Worm (Caenorhabditis elegans): ENCODE data around the gene lpr-2.
A peak's percentile ranks its signal among the peaks of the same experiment; 100 is the strongest.

The lpr-2 gene

DNA sequence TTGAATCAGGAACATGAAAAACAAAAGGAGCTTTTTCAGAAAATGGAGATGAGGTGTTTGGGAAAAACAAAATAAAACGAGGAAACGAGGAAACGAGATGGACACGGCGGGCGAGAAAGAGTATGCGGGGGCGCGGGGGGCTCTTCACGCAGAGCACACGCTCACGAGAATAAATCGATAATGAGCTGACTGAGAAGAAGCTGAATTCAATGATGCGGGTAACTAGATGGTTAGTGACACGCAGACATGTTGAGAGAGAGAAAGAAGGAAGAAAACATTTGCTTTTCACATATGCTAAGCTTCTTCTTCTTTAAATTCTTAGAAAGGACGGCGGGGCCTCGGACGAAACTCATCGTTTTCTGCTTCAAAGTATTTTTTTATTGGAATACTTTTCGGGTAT, 13.5 kb upstream of the lpr-2 start (continued):
- no peak for TF ChIP-seq unc-62 (GFP tag; optimal IDR thresholded peaks at IDR 0.05)
- TF ChIP-seq snpc-4 (tag; optimal IDR thresholded peaks at IDR 0.05): no peak
- TF ChIP-seq fkh-4 (tag; optimal IDR thresholded peaks at IDR 0.05; ENCODE audit: borderline replicate concordance): peak; percentile 20
- peak; percentile 58 for TF ChIP-seq pax-3 (tag; optimal IDR thresholded peaks at IDR 0.05)
- peak; percentile 56 for TF ChIP-seq isw-1 (GFP tag; IDR thresholded peaks at IDR 0.05)
- no peak for TF ChIP-seq C34B4.2 (tag; optimal IDR thresholded peaks at IDR 0.05)
- no peak for TF ChIP-seq skn-1 (tag; optimal IDR thresholded peaks at IDR 0.05)
- TF ChIP-seq fkh-10 (GFP tag; optimal IDR thresholded peaks at IDR 0.05): peak; percentile 60
- TF ChIP-seq unc-98 (GFP tag; IDR thresholded peaks at IDR 0.05): no peak
- TF ChIP-seq zip-4 (GFP tag; optimal IDR thresholded peaks at IDR 0.05): no peak
- peak; percentile 41 for TF ChIP-seq zag-1 (tag; optimal IDR thresholded peaks at IDR 0.05)
- no peak for TF ChIP-seq mab-9 (GFP tag; IDR thresholded peaks at IDR 0.05)
- TF ChIP-seq nhr-85 (tag): no peak
- TF ChIP-seq nhr-20 (tag; optimal IDR thresholded peaks at IDR 0.05): peak; percentile 42
- TF ChIP-seq dsc-1 (tag; optimal IDR thresholded peaks at IDR 0.05): peak; percentile 85
- no peak for TF ChIP-seq grh-1 (GFP tag; IDR thresholded peaks at IDR 0.05)
- no peak for TF ChIP-seq nhr-11 (tag; optimal IDR thresholded peaks at IDR 0.05)
- no peak for TF ChIP-seq lin-39 (tag; optimal IDR thresholded peaks at IDR 0.05)
- TF ChIP-seq irx-1 (tag; optimal IDR thresholded peaks at IDR 0.05): peak; percentile 44
- TF ChIP-seq lin-15B (tag; optimal IDR thresholded peaks at IDR 0.05): no peak
- peak; percentile 14 to 74 (median 58) for TF ChIP-seq ceh-82 (tag; optimal IDR thresholded peaks at IDR 0.05)
- TF ChIP-seq hlh-17 (GFP tag; optimal IDR thresholded peaks at IDR 0.05; ENCODE audit: borderline replicate concordance): no peak
- TF ChIP-seq nhr-71 (tag; optimal IDR thresholded peaks at IDR 0.05): peak; percentile 86
- TF ChIP-seq blmp-1 (tag; optimal IDR thresholded peaks at IDR 0.05): no peak
- TF ChIP-seq efl-3 (GFP tag; optimal IDR thresholded peaks at IDR 0.05): no peak
- no peak for TF ChIP-seq pag-3 (tag; optimal IDR thresholded peaks at IDR 0.05; ENCODE audit: borderline replicate concordance, insufficient read depth)
- peak in 1 of 2 experiments; percentile 31 for TF ChIP-seq efl-1 (optimal IDR thresholded peaks at IDR 0.05)
- no peak for TF ChIP-seq efl-1 (GFP tag; optimal IDR thresholded peaks at IDR 0.05 in 1 of 2)
- no peak for TF ChIP-seq Y116A8C.19 (tag; optimal IDR thresholded peaks at IDR 0.05; ENCODE audit: borderline replicate concordance)
- no peak for TF ChIP-seq pqm-1 (tag; optimal IDR thresholded peaks at IDR 0.05)
- peak; percentile 23; the same call in 1 of the 2 replicates for TF ChIP-seq ceh-88 (GFP tag; IDR thresholded peaks at IDR 0.05)
- TF ChIP-seq snu-23 (GFP tag; optimal IDR thresholded peaks at IDR 0.05): peak; percentile 69
- no peak for TF ChIP-seq ceh-63 (GFP tag; optimal IDR thresholded peaks at IDR 0.05)
- TF ChIP-seq aha-1 (tag; optimal IDR thresholded peaks at IDR 0.05): no peak
- peak; percentile 48 for TF ChIP-seq xbp-1 (tag; optimal IDR thresholded peaks at IDR 0.05)
- TF ChIP-seq jun-1 (tag; optimal IDR thresholded peaks at IDR 0.05): peak; percentile 12
- TF ChIP-seq mef-2 (tag; optimal IDR thresholded peaks at IDR 0.05): no peak
- no peak for TF ChIP-seq nhr-12 (tag; optimal IDR thresholded peaks at IDR 0.05)
- TF ChIP-seq ama-1 (optimal IDR thresholded peaks at IDR 0.05): no peak
- TF ChIP-seq ztf-11 (tag; optimal IDR thresholded peaks at IDR 0.05): no peak
- peak; percentile 94 for TF ChIP-seq lin-14 (GFP tag; optimal IDR thresholded peaks at IDR 0.05)
- TF ChIP-seq C16A3.4 (tag; optimal IDR thresholded peaks at IDR 0.05): no peak
- TF ChIP-seq F16B12.6 (tag; optimal IDR thresholded peaks at IDR 0.05): no peak
- no peak for TF ChIP-seq lin-13 (GFP tag; optimal IDR thresholded peaks at IDR 0.05)
- TF ChIP-seq ces-1 (GFP tag; optimal IDR thresholded peaks at IDR 0.05): peak; percentile 47
- TF ChIP-seq nhr-76 (tag; optimal IDR thresholded peaks at IDR 0.05): no peak
